Worm (Caenorhabditis elegans) whole organism, early embryonic: ENCODE data around the gene Y45F10C.6.

Source experiments
- B0310.2 ChIP-seq: sonication (generic microtip); optimal IDR thresholded peaks from 2 replicates; lab custom pipeline; 2016; ENCODE audit warnings: mild to moderate bottlenecking, missing genetic modification characterization, missing compliant biosample characterization
- F13C5.2 ChIP-seq: sonication (generic microtip); optimal IDR thresholded peaks from 2 replicates; lab custom pipeline; 2017; ENCODE audit warnings: mild to moderate bottlenecking, missing genetic modification characterization, inconsistent platforms, missing compliant biosample characterization
- aly-1 ChIP-seq: sonication (generic microtip); optimal IDR thresholded peaks from 2 replicates; lab custom pipeline; 2016; ENCODE audit warnings: missing genetic modification characterization, missing compliant biosample characterization
- ama-1 ChIP-seq: fragments of 150-350 bp; optimal IDR thresholded peaks from 2 replicates; lab custom pipeline; 2014
- ceh-13 ChIP-seq: fragments of 200-800 bp; sonication (Bioruptor generic); optimal IDR thresholded peaks from 2 replicates; lab custom pipeline; 2018; ENCODE audit warnings: mild to moderate bottlenecking, missing genetic modification characterization, missing compliant biosample characterization
- ceh-36 ChIP-seq: sonication (generic microtip); optimal IDR thresholded peaks from 2 replicates; lab custom pipeline; 2016; ENCODE audit warnings: missing genetic modification characterization, inconsistent platforms, missing compliant biosample characterization
- ets-7 ChIP-seq: sonication (generic microtip); optimal IDR thresholded peaks from 2 replicates; lab custom pipeline; 2016; ENCODE audit warnings: missing genotype, missing genetic modification characterization, missing compliant biosample characterization
- flt-1 ChIP-seq: fragments of 200-800 bp; sonication (Bioruptor generic); IDR thresholded peaks from 2 replicates; pipeline ENCODE4 v1.3.6; 2022; ENCODE audit warnings: missing genetic modification characterization, missing compliant biosample characterization
- hmbx-1 ChIP-seq: sonication (generic microtip); optimal IDR thresholded peaks from 2 replicates; lab custom pipeline; 2016; ENCODE audit warnings: mild to moderate bottlenecking, missing genetic modification characterization, missing compliant biosample characterization
- hmg-4 ChIP-seq: fragments of 200-800 bp; sonication (Bioruptor generic); optimal IDR thresholded peaks from 2 replicates; lab custom pipeline; 2018; ENCODE audit warnings: mild to moderate bottlenecking, missing genetic modification characterization, missing compliant biosample characterization
- hnd-1 ChIP-seq: sonication (generic microtip); optimal IDR thresholded peaks from 2 replicates; lab custom pipeline; 2016; ENCODE audit warnings: missing genetic modification characterization, missing compliant biosample characterization
- pes-1 ChIP-seq: fragments of 200-800 bp; sonication (Bioruptor generic); IDR thresholded peaks from 2 replicates; pipeline ENCODE4 v1.3.6; 2022; ENCODE audit warnings: missing genetic modification reagents, missing genetic modification characterization, missing compliant biosample characterization
- scrt-1 ChIP-seq: fragments of 200-800 bp; sonication (Bioruptor generic); IDR thresholded peaks from 2 replicates; pipeline ENCODE4 v1.3.6; 2022; ENCODE audit warnings: missing genetic modification characterization, missing compliant biosample characterization
- sea-1 ChIP-seq: fragments of 200-800 bp; sonication (Bioruptor generic); conservative IDR thresholded peaks from 2 replicates; pipeline ENCODE4 v1.3.6; 2022; ENCODE audit warnings: missing genetic modification characterization, missing compliant biosample characterization
- tbx-11 ChIP-seq: fragments of 200-800 bp; sonication (Bioruptor generic); IDR thresholded peaks from 2 replicates; pipeline ENCODE4 v1.3.6; 2022; ENCODE audit warnings: missing genetic modification characterization, missing compliant biosample characterization
- tbx-37 ChIP-seq: fragments of 200-800 bp; sonication (Bioruptor generic); conservative IDR thresholded peaks from 2 replicates; pipeline ENCODE4 v1.3.6; 2022; ENCODE audit warnings: missing genetic modification reagents, missing genetic modification characterization, missing compliant biosample characterization
- tra-4 ChIP-seq: sonication (generic microtip); optimal IDR thresholded peaks from 2 replicates; lab custom pipeline; 2017; ENCODE audit warnings: missing genetic modification characterization, missing compliant biosample characterization

Gene Y45F10C.6

ce11 chrIV:13686965-13687425 lies 34.9 kb downstream of the Y45F10C.6 start, which contains the start of gene nyn-1:
nyn-1 (minus strand) TSS chrIV:13687015.
- TF ChIP-seq hmg-4 (GFP tag; lab: Kevin White, UChicago), result no peak
- TF ChIP-seq ceh-13 (GFP tag; lab: Kevin White, UChicago), result no peak
- no peak for TF ChIP-seq scrt-1 (GFP tag; lab: Robert Waterston, UW)
- no peak for TF ChIP-seq B0310.2 (tag; lab: Kevin White, UChicago)
- TF ChIP-seq hmbx-1 (tag; lab: Kevin White, UChicago), result no peak
- TF ChIP-seq aly-1 (tag; lab: Kevin White, UChicago), result no peak

ce11 chrIV:13687631-13688030 lies 35.5 kb downstream of the Y45F10C.6 start:
- TF ChIP-seq F13C5.2 (tag; lab: Kevin White, UChicago) (no peak), B0310.2 (tag; lab: Kevin White, UChicago) (no peak), scrt-1 (GFP tag; lab: Robert Waterston, UW) (no peak), aly-1 (tag; lab: Kevin White, UChicago) (no peak), hmg-4 (GFP tag; lab: Kevin White, UChicago) (no peak), ets-7 (no peak), pes-1 (no peak), flt-1 (GFP tag; lab: Robert Waterston, UW) (no peak), ama-1 (no peak), ceh-36 (tag; lab: Kevin White, UChicago) (no peak), sea-1 (no peak), ceh-13 (GFP tag; lab: Kevin White, UChicago) (no peak), tbx-11 (GFP tag; lab: Robert Waterston, UW) (no peak), hmbx-1 (tag; lab: Kevin White, UChicago) (no peak), hnd-1 (tag; lab: Kevin White, UChicago) (no peak), tra-4 (tag; lab: Kevin White, UChicago) (no peak), tbx-37 (GFP tag; lab: Robert Waterston, UW) (no peak)

- TF ChIP-seq hmg-4 (GFP tag; lab: Kevin White, UChicago), result no peak
- TF ChIP-seq ceh-13 (GFP tag; lab: Kevin White, UChicago), result no peak
- TF ChIP-seq ama-1, result no peak
- no peak for TF ChIP-seq hmbx-1 (tag; lab: Kevin White, UChicago)
- no peak for TF ChIP-seq F13C5.2 (tag; lab: Kevin White, UChicago)
- no peak for TF ChIP-seq pes-1
- TF ChIP-seq tra-4 (tag; lab: Kevin White, UChicago), result no peak
- TF ChIP-seq ceh-36 (tag; lab: Kevin White, UChicago), result no peak
- TF ChIP-seq sea-1, result no peak
- no peak for TF ChIP-seq tbx-37 (GFP tag; lab: Robert Waterston, UW)
- no peak for TF ChIP-seq tbx-11 (GFP tag; lab: Robert Waterston, UW)
- TF ChIP-seq ets-7, result no peak
- TF ChIP-seq hnd-1 (tag; lab: Kevin White, UChicago), result no peak
- TF ChIP-seq aly-1 (tag; lab: Kevin White, UChicago), result no peak
- TF ChIP-seq B0310.2 (tag; lab: Kevin White, UChicago), result no peak
- no peak for TF ChIP-seq flt-1 (GFP tag; lab: Robert Waterston, UW)
These were observed 37.3 kb downstream of the Y45F10C.6 start, which contains the start of gene T23G4.2 for ce11 chrIV:13689302-13689880. T23G4.2 (minus strand) TSS chrIV:13689556.

ce11 chrIV:13692522-13692921 lies 40.4 kb downstream of the Y45F10C.6 start:
- no peak for TF ChIP-seq ceh-36 (tag; lab: Kevin White, UChicago)
- no peak for TF ChIP-seq pes-1
- no peak for TF ChIP-seq hmg-4 (GFP tag; lab: Kevin White, UChicago)

- TF ChIP-seq ama-1, result no peak
- no peak for TF ChIP-seq tbx-37 (GFP tag; lab: Robert Waterston, UW)
- no peak for TF ChIP-seq F13C5.2 (tag; lab: Kevin White, UChicago)
- TF ChIP-seq ceh-36 (tag; lab: Kevin White, UChicago), result no peak
- TF ChIP-seq scrt-1 (GFP tag; lab: Robert Waterston, UW), result no peak
- TF ChIP-seq B0310.2 (tag; lab: Kevin White, UChicago), result no peak
- no peak for TF ChIP-seq flt-1 (GFP tag; lab: Robert Waterston, UW)
- no peak for TF ChIP-seq hmbx-1 (tag; lab: Kevin White, UChicago)
- no peak for TF ChIP-seq tra-4 (tag; lab: Kevin White, UChicago)
- no peak for TF ChIP-seq hnd-1 (tag; lab: Kevin White, UChicago)
- TF ChIP-seq hmg-4 (GFP tag; lab: Kevin White, UChicago), result no peak
These were observed 41.9 kb downstream of the Y45F10C.6 start for ce11 chrIV:13693976-13694375.

- TF ChIP-seq hmg-4 (GFP tag; lab: Kevin White, UChicago), result no peak
- TF ChIP-seq flt-1 (GFP tag; lab: Robert Waterston, UW), result no peak
These were observed 42.5 kb downstream of the Y45F10C.6 start for ce11 chrIV:13694600-13694999.

ce11 chrIV:13695302-13695701 lies 43.2 kb downstream of the Y45F10C.6 start:
- TF ChIP-seq flt-1 (GFP tag; lab: Robert Waterston, UW) (no peak), sea-1 (no peak), ceh-36 (tag; lab: Kevin White, UChicago) (no peak), tbx-37 (GFP tag; lab: Robert Waterston, UW) (no peak), ceh-13 (GFP tag; lab: Kevin White, UChicago) (no peak), aly-1 (tag; lab: Kevin White, UChicago) (no peak), ama-1 (no peak), tra-4 (tag; lab: Kevin White, UChicago) (no peak), hmg-4 (GFP tag; lab: Kevin White, UChicago) (no peak), hmbx-1 (tag; lab: Kevin White, UChicago) (no peak), hnd-1 (tag; lab: Kevin White, UChicago) (no peak), B0310.2 (tag; lab: Kevin White, UChicago) (no peak), F13C5.2 (tag; lab: Kevin White, UChicago) (no peak), ets-7 (no peak)
